Worm (Caenorhabditis elegans) whole organism, L3 larva: Measurements from ENCODE around the gene M106.2.

Experiments
- ama-1 ChIP-seq: fragments of 150-350 bp; optimal IDR thresholded peaks from 2 replicates; lab custom pipeline; 2018
- ceh-82 ChIP-seq: fragments of 150-350 bp; optimal IDR thresholded peaks from 2 replicates; lab custom pipeline; 2014; ENCODE audit warnings: missing biosample characterization, missing genetic modification characterization
- daf-12 ChIP-seq: fragments of 150-350 bp; optimal IDR thresholded peaks from 2 replicates; lab custom pipeline; 2014; ENCODE audit warnings: missing biosample characterization, missing genetic modification reagents, missing genetic modification characterization
- egl-5 ChIP-seq: fragments of 150-350 bp; optimal IDR thresholded peaks from 2 replicates; lab custom pipeline; 2017; ENCODE audit warnings: missing biosample characterization, missing genetic modification reagents, missing genetic modification characterization, inconsistent platforms
- nhr-11 ChIP-seq: fragments of 150-350 bp; optimal IDR thresholded peaks from 2 replicates; lab custom pipeline; 2014; ENCODE audit warnings: missing biosample characterization, missing genetic modification characterization
- nhr-12 ChIP-seq: fragments of 150-350 bp; optimal IDR thresholded peaks from 2 replicates; lab custom pipeline; 2014; ENCODE audit warnings: missing biosample characterization, missing genetic modification characterization
- nhr-237 ChIP-seq: fragments of 150-350 bp; optimal IDR thresholded peaks from 2 replicates; lab custom pipeline; 2014; ENCODE audit warnings: missing biosample characterization, missing genetic modification characterization
- nhr-43 ChIP-seq: sonication (generic microtip); optimal IDR thresholded peaks from 2 replicates; lab custom pipeline; 2016; ENCODE audit warnings: mild to moderate bottlenecking, missing genetic modification characterization, missing compliant biosample characterization; ENCODE audit not compliant: poor library complexity, severe bottlenecking
- pqm-1 ChIP-seq: fragments of 150-350 bp; optimal IDR thresholded peaks from 2 replicates; lab custom pipeline; 2017; ENCODE audit warnings: missing biosample characterization, missing genetic modification characterization, inconsistent platforms
- unc-39 ChIP-seq: sonication (generic microtip); optimal IDR thresholded peaks from 4 replicates; lab custom pipeline; 2017; ENCODE audit warnings: missing biosample characterization, missing genetic modification characterization

DNA sequence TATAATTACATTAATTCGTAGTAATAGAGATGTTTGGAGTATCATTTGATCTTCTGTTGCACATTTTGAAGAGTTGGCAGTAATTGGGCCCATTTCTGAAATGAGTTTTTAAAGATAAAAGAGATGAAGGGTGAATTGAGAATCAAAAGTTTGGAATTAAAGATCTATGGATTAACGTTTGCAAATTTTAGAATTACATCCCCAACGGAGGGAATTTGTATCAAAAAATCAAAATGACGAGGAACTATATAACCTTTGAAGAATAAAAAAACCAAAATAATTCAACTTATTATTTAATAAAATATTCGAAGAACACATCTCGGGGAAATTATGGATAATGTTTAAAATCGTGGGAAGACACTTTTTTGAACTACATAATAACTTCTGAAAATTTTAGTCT lies 45.2 kb upstream of the M106.2 start, which contains the start of gene sra-10:
- TF ChIP-seq egl-5 (tag; lab: Kevin White, UChicago) = no peak
- no peak for TF ChIP-seq nhr-11 (tag; lab: Kevin White, UChicago)
- no peak for TF ChIP-seq ama-1 (lab: Kevin White, UChicago)
- TF ChIP-seq nhr-12 = no peak
- TF ChIP-seq pqm-1 = no peak
- no peak for TF ChIP-seq unc-39 (tag; lab: Kevin White, UChicago)
- no peak for TF ChIP-seq ceh-82 (tag; lab: Kevin White, UChicago)
- no peak for TF ChIP-seq daf-12
- TF ChIP-seq nhr-237 = no peak
- TF ChIP-seq nhr-43 (tag; lab: Kevin White, UChicago) = no peak
